Fruit fly (Drosophila melanogaster) whole organism, embryonic: ENCODE data around the gene CG14805.
A peak's percentile ranks its signal among the peaks of the same experiment; 100 is the strongest.

ENCODE experiments used
- Adf1 ChIP-seq: fragments of 200-800 bp; sonication (Bioruptor generic); IDR thresholded peaks from 2 replicates; pipeline ENCODE4 v1.3.6; 2022; ENCODE audit warnings: missing biosample characterization, missing genetic modification characterization
- CG10209 ChIP-seq: fragments of 200-800 bp; sonication (Bioruptor generic); optimal IDR thresholded peaks from 3 replicates; lab custom pipeline; 2017; ENCODE audit warnings: missing biosample characterization, mild to moderate bottlenecking, missing genetic modification characterization, missing genetic modification reagents
- CG10959 ChIP-seq: fragments of 200-800 bp; sonication (Bioruptor generic); IDR thresholded peaks from 2 replicates; pipeline ENCODE4 v1.3.6; 2022; ENCODE audit warnings: missing biosample characterization, missing genetic modification characterization
- CG11093 ChIP-seq: fragments of 200-800 bp; sonication (Bioruptor generic); IDR thresholded peaks from 3 replicates; pipeline ENCODE4 v1.3.6; 2022; ENCODE audit warnings: missing biosample characterization, missing genetic modification characterization
- CG11247 ChIP-seq: fragments of 200-800 bp; sonication (Bioruptor generic); IDR thresholded peaks from 2 replicates; pipeline ENCODE4 v1.3.6; 2022; ENCODE audit warnings: missing biosample characterization, missing genetic modification characterization
- CG11456 ChIP-seq: fragments of 200-800 bp; sonication (Bioruptor generic); IDR thresholded peaks from 3 replicates; pipeline ENCODE4 v1.3.6; 2022; ENCODE audit warnings: missing biosample characterization, missing genetic modification characterization
- CG12155 ChIP-seq: fragments of 200-800 bp; sonication (Bioruptor generic); optimal IDR thresholded peaks from 3 replicates; lab custom pipeline; 2016; ENCODE audit warnings: missing biosample characterization, missing genetic modification characterization
- CG12299 ChIP-seq: fragments of 200-800 bp; sonication (Bioruptor generic); optimal IDR thresholded peaks from 2 replicates; lab custom pipeline; 2018; ENCODE audit warnings: missing biosample characterization, mild to moderate bottlenecking, missing genetic modification characterization
- CG1233 ChIP-seq: fragments of 200-800 bp; sonication (Bioruptor generic); optimal IDR thresholded peaks from 4 replicates; lab custom pipeline; 2018; ENCODE audit warnings: missing biosample characterization, mild to moderate bottlenecking, missing genetic modification characterization
- CG12942 ChIP-seq: fragments of 200-800 bp; sonication (Bioruptor generic); optimal IDR thresholded peaks from 3 replicates; lab custom pipeline; 2016; ENCODE audit warnings: missing biosample characterization, missing genetic modification characterization
- CG13624 ChIP-seq: fragments of 200-800 bp; sonication (Bioruptor generic); optimal IDR thresholded peaks from 2 replicates; lab custom pipeline; 2016; ENCODE audit warnings: missing biosample characterization, missing genetic modification characterization
- CG17186 ChIP-seq: fragments of 200-800 bp; sonication (Bioruptor generic); optimal IDR thresholded peaks from 3 replicates; lab custom pipeline; 2017; ENCODE audit warnings: missing biosample characterization, missing genetic modification reagents, missing genetic modification characterization
- CG18262 ChIP-seq: fragments of 200-800 bp; optimal IDR thresholded peaks from 3 replicates; lab custom pipeline; 2019; ENCODE audit warnings: missing biosample characterization, mild to moderate bottlenecking, missing genetic modification characterization, moderate library complexity
- CG18619 ChIP-seq: fragments of 200-800 bp; sonication (Bioruptor generic); optimal IDR thresholded peaks from 3 replicates; lab custom pipeline; 2017; ENCODE audit warnings: missing biosample characterization, mild to moderate bottlenecking, missing genetic modification characterization
- CG2120 ChIP-seq: fragments of 200-800 bp; sonication (Bioruptor generic); optimal IDR thresholded peaks from 3 replicates; lab custom pipeline; 2016; ENCODE audit warnings: missing biosample characterization, missing genetic modification characterization
- CG2712 ChIP-seq: fragments of 200-800 bp; optimal IDR thresholded peaks from 3 replicates; lab custom pipeline; 2019; ENCODE audit warnings: missing biosample characterization, mild to moderate bottlenecking, missing genetic modification characterization, moderate library complexity
- CG3065 ChIP-seq: fragments of 200-800 bp; sonication (Bioruptor generic); optimal IDR thresholded peaks from 2 replicates; lab custom pipeline; 2016; ENCODE audit warnings: missing biosample characterization, missing genetic modification characterization
- CG32532 ChIP-seq: fragments of 200-800 bp; sonication (Bioruptor generic); IDR thresholded peaks from 2 replicates; pipeline ENCODE4 v1.3.6; 2022; ENCODE audit warnings: missing biosample characterization, missing genetic modification characterization
- CG3838 ChIP-seq: fragments of 200-800 bp; sonication (Bioruptor generic); optimal IDR thresholded peaks from 3 replicates; lab custom pipeline; 2016; ENCODE audit warnings: missing biosample characterization, missing genetic modification characterization
- CG4328 ChIP-seq: fragments of 200-800 bp; sonication (Bioruptor generic); optimal IDR thresholded peaks from 3 replicates; lab custom pipeline; 2017; ENCODE audit warnings: missing biosample characterization, missing genetic modification reagents, missing genetic modification characterization
- CG5953 ChIP-seq: fragments of 200-800 bp; sonication (Bioruptor generic); IDR thresholded peaks from 2 replicates; pipeline ENCODE4 v1.3.6; 2022; ENCODE audit warnings: missing biosample characterization, missing genetic modification characterization
- CG6683 ChIP-seq: fragments of 200-800 bp; sonication (Bioruptor generic); optimal IDR thresholded peaks from 2 replicates; lab custom pipeline; 2017; ENCODE audit warnings: missing biosample characterization, mild to moderate bottlenecking, missing genetic modification characterization, missing genetic modification reagents
- CG6813 ChIP-seq: fragments of 200-800 bp; sonication (Bioruptor generic); optimal IDR thresholded peaks from 2 replicates; lab custom pipeline; 2017; ENCODE audit warnings: missing biosample characterization, missing genetic modification characterization, mild to moderate bottlenecking, moderate library complexity, missing genetic modification reagents
- CG7745 ChIP-seq: fragments of 200-800 bp; sonication (Bioruptor generic); optimal IDR thresholded peaks from 2 replicates; lab custom pipeline; 2018; ENCODE audit warnings: missing biosample characterization, mild to moderate bottlenecking, missing genetic modification characterization, moderate library complexity
- CG9437 ChIP-seq: fragments of 200-800 bp; sonication (Bioruptor generic); optimal IDR thresholded peaks from 2 replicates; lab custom pipeline; 2018; ENCODE audit warnings: missing biosample characterization, mild to moderate bottlenecking, missing genetic modification characterization
- CTCF ChIP-seq: fragments of 200-800 bp; sonication (Bioruptor generic); optimal IDR thresholded peaks from 2 replicates; lab custom pipeline; 2017; ENCODE audit warnings: missing biosample characterization, mild to moderate bottlenecking, missing genetic modification characterization, moderate library complexity
- Camta ChIP-seq: fragments of 200-800 bp; sonication (Bioruptor generic); optimal IDR thresholded peaks from 2 replicates; lab custom pipeline; 2016; ENCODE audit warnings: missing biosample characterization, missing genetic modification characterization
- Chrac-16 ChIP-seq: fragments of 200-800 bp; sonication (Bioruptor generic); optimal IDR thresholded peaks from 3 replicates; lab custom pipeline; 2016; ENCODE audit warnings: missing biosample characterization, missing genetic modification characterization
- Doc2 ChIP-seq: fragments of 200-800 bp; sonication (Bioruptor generic); IDR thresholded peaks from 2 replicates; pipeline ENCODE4 v1.3.6; 2022; ENCODE audit warnings: missing biosample characterization, missing genetic modification characterization
- Gug ChIP-seq: fragments of 200-800 bp; sonication (Bioruptor generic); IDR thresholded peaks from 4 replicates; pipeline ENCODE4 v1.3.6; 2022; ENCODE audit warnings: missing biosample characterization, missing genetic modification characterization
- H2.0 ChIP-seq: fragments of 200-800 bp; sonication (Bioruptor generic); IDR thresholded peaks from 2 replicates; pipeline ENCODE4 v1.3.6; 2022; ENCODE audit warnings: missing biosample characterization, missing genetic modification characterization
- Kr ChIP-seq: fragments of 200-800 bp; sonication (Bioruptor generic); optimal IDR thresholded peaks from 2 replicates; lab custom pipeline; 2017; ENCODE audit warnings: missing biosample characterization, mild to moderate bottlenecking, missing genetic modification characterization
- Max ChIP-seq: fragments of 200-800 bp; sonication (Bioruptor generic); optimal IDR thresholded peaks from 2 replicates; lab custom pipeline; 2016; ENCODE audit warnings: missing biosample characterization, mild to moderate bottlenecking, missing genetic modification characterization
- Mrtf ChIP-seq: fragments of 200-800 bp; sonication (Bioruptor generic); IDR thresholded peaks from 3 replicates; pipeline ENCODE4 v1.3.6; 2022; ENCODE audit warnings: missing biosample characterization, missing genetic modification characterization
- Nf-YC ChIP-seq: fragments of 200-800 bp; optimal IDR thresholded peaks from 3 replicates; lab custom pipeline; 2019; ENCODE audit warnings: missing biosample characterization, mild to moderate bottlenecking, missing genetic modification characterization, moderate library complexity
- Oli ChIP-seq: fragments of 200-800 bp; sonication (Bioruptor generic); optimal IDR thresholded peaks from 2 replicates; lab custom pipeline; 2018; ENCODE audit warnings: missing biosample characterization, mild to moderate bottlenecking, missing genetic modification characterization, moderate library complexity
- Scr ChIP-seq: fragments of 200-800 bp; sonication (Bioruptor generic); IDR thresholded peaks from 2 replicates; pipeline ENCODE4 v1.3.6; 2022; ENCODE audit warnings: missing biosample characterization, missing genetic modification characterization; ENCODE audit not compliant: partially characterized antibody
- Sin3A ChIP-seq: fragments of >200 bp; optimal IDR thresholded peaks from 2 replicates; lab custom pipeline; 2018
- btn ChIP-seq: fragments of 200-800 bp; sonication (Bioruptor generic); optimal IDR thresholded peaks from 2 replicates; lab custom pipeline; 2016; ENCODE audit warnings: missing biosample characterization, missing genetic modification characterization
- crp ChIP-seq, 2 experiments: fragments of 200-800 bp; sonication (Bioruptor generic); optimal IDR thresholded peaks; 2 replicates in 1 of 2; 3 replicates in 1 of 2; lab custom pipeline; 2017; ENCODE audit warnings: missing biosample characterization in 2 of 2, missing genetic modification characterization in 2 of 2, mild to moderate bottlenecking in 1 of 2, moderate library complexity in 1 of 2
- da ChIP-seq: fragments of 200-800 bp; sonication (Bioruptor generic); optimal IDR thresholded peaks from 2 replicates; lab custom pipeline; 2016; ENCODE audit warnings: missing biosample characterization, missing genetic modification characterization
- dan ChIP-seq: fragments of 200-800 bp; sonication (Bioruptor generic); IDR thresholded peaks from 2 replicates; pipeline ENCODE4 v1.3.6; 2022; ENCODE audit warnings: missing biosample characterization, missing genetic modification characterization
- en ChIP-seq: fragments of 200-800 bp; sonication (Bioruptor generic); optimal IDR thresholded peaks from 2 replicates; lab custom pipeline; 2016; ENCODE audit warnings: missing biosample characterization, missing genetic modification characterization
- exex ChIP-seq: fragments of 200-800 bp; sonication (Bioruptor generic); optimal IDR thresholded peaks from 4 replicates; lab custom pipeline; 2018; ENCODE audit warnings: missing biosample characterization, mild to moderate bottlenecking, missing genetic modification characterization, moderate library complexity
- ftz-f1 ChIP-seq: fragments of 200-800 bp; sonication (Bioruptor generic); optimal IDR thresholded peaks from 2 replicates; lab custom pipeline; 2016; ENCODE audit warnings: missing biosample characterization, missing genetic modification characterization
- gcm2 ChIP-seq: fragments of 200-800 bp; sonication (Bioruptor generic); optimal IDR thresholded peaks from 2 replicates; lab custom pipeline; 2016; ENCODE audit warnings: missing biosample characterization, missing genetic modification characterization
- her ChIP-seq: fragments of 200-800 bp; sonication (Bioruptor generic); optimal IDR thresholded peaks from 2 replicates; lab custom pipeline; 2016; ENCODE audit warnings: missing biosample characterization, missing genetic modification characterization
- klu ChIP-seq: fragments of 200-800 bp; sonication (Bioruptor generic); IDR thresholded peaks from 2 replicates; pipeline ENCODE4 v1.3.6; 2022; ENCODE audit warnings: missing biosample characterization, missing genetic modification characterization
- oc ChIP-seq: fragments of 200-800 bp; sonication (Bioruptor generic); optimal IDR thresholded peaks from 2 replicates; lab custom pipeline; 2018; ENCODE audit warnings: missing biosample characterization, mild to moderate bottlenecking, missing genetic modification characterization, moderate library complexity
- onecut ChIP-seq: fragments of 200-800 bp; sonication (Bioruptor generic); IDR thresholded peaks from 2 replicates; pipeline ENCODE4 v1.3.6; 2022; ENCODE audit warnings: missing biosample characterization, missing genetic modification characterization
- stc ChIP-seq: fragments of 200-800 bp; sonication (Bioruptor generic); IDR thresholded peaks from 2 replicates; pipeline ENCODE4 v1.3.6; 2022; ENCODE audit warnings: missing biosample characterization, missing genetic modification characterization
- unpg ChIP-seq: fragments of 200-800 bp; sonication (Bioruptor generic); optimal IDR thresholded peaks from 3 replicates; lab custom pipeline; 2018; ENCODE audit warnings: missing biosample characterization, mild to moderate bottlenecking, missing genetic modification characterization, moderate library complexity

Gene CG14805

DNA sequence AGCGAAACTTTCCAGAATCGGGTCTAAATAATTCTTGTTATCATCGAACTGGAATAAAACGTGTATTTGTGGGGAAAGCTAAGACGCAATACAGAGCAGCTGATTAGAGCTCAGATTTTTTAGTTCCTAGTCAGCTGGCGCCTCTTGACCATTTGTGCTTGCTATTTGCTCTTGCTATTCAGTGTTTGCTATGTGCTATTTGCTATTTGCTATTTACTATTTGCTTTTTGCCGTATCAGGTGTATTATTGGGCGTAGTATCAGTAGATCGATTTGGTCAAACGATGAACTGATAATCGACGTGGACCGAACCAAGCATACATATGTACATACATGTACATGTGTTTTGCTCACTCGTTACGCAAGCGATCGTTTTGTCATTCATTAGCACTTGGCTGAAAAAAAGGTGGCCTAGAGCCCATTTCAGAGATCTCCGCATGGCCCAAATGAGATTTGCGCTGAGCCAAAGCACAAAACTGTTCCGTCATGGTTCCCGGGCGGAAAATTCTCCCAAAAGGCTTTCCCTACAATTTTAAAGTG lies 31.6 kb upstream of the CG14805 start (continued):
- TF ChIP-seq Adf1 (GFP tag; lab: Robert Waterston, UW) (no peak; the same call in 1 of the 2 replicates), oc (tag; lab: Kevin White, UChicago) (no peak), da (GFP tag; lab: Kevin White, UChicago) (peak; percentile 54), CTCF (GFP tag; lab: Kevin White, UChicago) (no peak), Scr (GFP tag; lab: Robert Waterston, UW) (no peak), H2.0 (GFP tag; lab: Robert Waterston, UW) (no peak), CG11456 (GFP tag; lab: Robert Waterston, UW) (peak; percentile 59; the same call in 1 of the 3 replicates), CG11247 (GFP tag; lab: Robert Waterston, UW) (0 out of 2 replicates have a peak, but pooled peaks have one; percentile 52), en (GFP tag; lab: Kevin White, UChicago) (peak; percentile 48), CG18262 (peak; percentile 11), CG3065 (GFP tag; lab: Kevin White, UChicago) (no peak), CG6683 (GFP tag; lab: Kevin White, UChicago) (no peak), CG2120 (peak; percentile 78), CG11093 (no peak), her (GFP tag; lab: Kevin White, UChicago) (peak; percentile 74), CG32532 (peak; percentile 46), CG5953 (GFP tag; lab: Robert Waterston, UW) (0 out of 2 replicates have a peak, but pooled peaks have one; percentile 31), Kr (GFP tag; lab: Kevin White, UChicago) (no peak), dan (GFP tag; lab: Robert Waterston, UW) (no peak), Max (no peak), klu (GFP tag; lab: Robert Waterston, UW) (0 out of 2 replicates have a peak, but pooled peaks have one; percentile 23), CG12299 (tag; lab: Kevin White, UChicago) (peak; percentile 27), CG12155 (GFP tag; lab: Kevin White, UChicago) (no peak), Nf-YC (tag; lab: Kevin White, UChicago) (no peak), CG2712 (no peak), btn (GFP tag; lab: Kevin White, UChicago) (peak; percentile 18), CG13624 (GFP tag; lab: Kevin White, UChicago) (peak; percentile 28), Oli (tag; lab: Kevin White, UChicago) (no peak), CG7745 (tag; lab: Kevin White, UChicago) (no peak), Chrac-16 (GFP tag; lab: Kevin White, UChicago) (no peak), CG18619 (peak; percentile 69), CG9437 (no peak), Sin3A (lab: Kevin White, UChicago) (no peak), Mrtf (GFP tag; lab: Robert Waterston, UW) (no peak), CG17186 (GFP tag; lab: Kevin White, UChicago) (no peak), gcm2 (GFP tag; lab: Kevin White, UChicago) (no peak), crp (GFP tag; optimal IDR thresholded peaks at IDR 0.05; lab: Kevin White, UChicago) (no peak), ftz-f1 (GFP tag; lab: Kevin White, UChicago) (no peak), Doc2 (GFP tag; lab: Robert Waterston, UW) (no peak), exex (tag; lab: Kevin White, UChicago) (peak; percentile 72), CG3838 (peak; percentile 7), CG10209 (GFP tag; lab: Kevin White, UChicago) (peak; percentile 61), unpg (GFP tag; lab: Kevin White, UChicago) (peak; percentile 32), Camta (GFP tag; lab: Kevin White, UChicago) (peak; percentile 40), CG1233 (peak; percentile 37), onecut (peak; percentile 19; the same call in 1 of the 2 replicates), stc (GFP tag; lab: Robert Waterston, UW) (no peak), CG12942 (peak; percentile 54), Gug (GFP tag; lab: Robert Waterston, UW) (no peak), CG10959 (no peak), CG4328 (GFP tag; lab: Kevin White, UChicago) (no peak), CG6813 (GFP tag; lab: Kevin White, UChicago) (peak; percentile 66)
